Worm (Caenorhabditis elegans): ENCODE data around the gene dlst-1.

DNA sequence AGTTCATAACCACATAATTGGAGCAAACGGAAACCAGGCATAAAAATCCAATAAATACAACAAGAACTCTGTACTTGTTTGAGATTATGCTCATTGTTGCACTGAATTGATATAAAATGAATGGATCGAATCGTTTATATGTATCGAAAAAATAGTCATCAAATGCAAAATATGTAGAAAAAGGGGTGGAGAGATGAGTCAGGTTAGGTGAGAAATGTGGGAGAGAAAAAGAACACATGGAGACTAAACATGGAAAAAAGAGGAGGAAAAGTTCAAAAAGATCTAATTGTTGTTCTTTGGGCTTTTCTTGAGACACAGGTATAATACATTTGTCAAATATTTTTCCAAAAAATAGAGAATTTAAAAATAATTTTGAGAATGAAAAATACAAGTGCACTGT, 20.5 kb downstream of the dlst-1 start, which contains the start of gene K11G9.5:
- TF ChIP-seq aly-1 (tag; optimal IDR thresholded peaks at IDR 0.05) (no peak), flt-1 (GFP tag; IDR thresholded peaks at IDR 0.05) (no peak), ets-7 (tag; optimal IDR thresholded peaks at IDR 0.05) (no peak), tbx-37 (GFP tag; conservative IDR thresholded peaks at IDR 0.05) (no peak), pes-1 (GFP tag; IDR thresholded peaks at IDR 0.05) (no peak), sea-1 (GFP tag; conservative IDR thresholded peaks at IDR 0.05) (no peak), ama-1 (optimal IDR thresholded peaks at IDR 0.05) (no peak), scrt-1 (GFP tag; IDR thresholded peaks at IDR 0.05) (no peak)

Data from whole organism, early embryonic.